Fruit fly (Drosophila melanogaster) Kc167 (cell line): ENCODE data around the gene CG15728.
A peak's percentile ranks its signal among the peaks of the same experiment; 100 is the strongest.

Experiments used
- Myc ChIP-seq: fragments of >200 bp; optimal IDR thresholded peaks from 2 replicates; lab custom pipeline; 2017; ENCODE audit warnings: missing external identifiers
- Sin3A ChIP-seq: fragments of >200 bp; optimal IDR thresholded peaks from 2 replicates; lab custom pipeline; 2018; ENCODE audit warnings: missing external identifiers
- h ChIP-seq: fragments of >200 bp; optimal IDR thresholded peaks from 3 replicates; lab custom pipeline; 2018; ENCODE audit warnings: missing external identifiers
- insv ChIP-seq: fragments of >200 bp; optimal IDR thresholded peaks from 3 replicates; lab custom pipeline; 2018; ENCODE audit warnings: missing external identifiers
- psq ChIP-seq: fragments of >200 bp; optimal IDR thresholded peaks from 2 replicates; lab custom pipeline; 2017; ENCODE audit warnings: missing external identifiers
- ttk ChIP-seq: sonication (Bioruptor generic); optimal IDR thresholded peaks from 2 replicates; lab custom pipeline; 2017; ENCODE audit warnings: missing external identifiers

Gene CG15728

DNA sequence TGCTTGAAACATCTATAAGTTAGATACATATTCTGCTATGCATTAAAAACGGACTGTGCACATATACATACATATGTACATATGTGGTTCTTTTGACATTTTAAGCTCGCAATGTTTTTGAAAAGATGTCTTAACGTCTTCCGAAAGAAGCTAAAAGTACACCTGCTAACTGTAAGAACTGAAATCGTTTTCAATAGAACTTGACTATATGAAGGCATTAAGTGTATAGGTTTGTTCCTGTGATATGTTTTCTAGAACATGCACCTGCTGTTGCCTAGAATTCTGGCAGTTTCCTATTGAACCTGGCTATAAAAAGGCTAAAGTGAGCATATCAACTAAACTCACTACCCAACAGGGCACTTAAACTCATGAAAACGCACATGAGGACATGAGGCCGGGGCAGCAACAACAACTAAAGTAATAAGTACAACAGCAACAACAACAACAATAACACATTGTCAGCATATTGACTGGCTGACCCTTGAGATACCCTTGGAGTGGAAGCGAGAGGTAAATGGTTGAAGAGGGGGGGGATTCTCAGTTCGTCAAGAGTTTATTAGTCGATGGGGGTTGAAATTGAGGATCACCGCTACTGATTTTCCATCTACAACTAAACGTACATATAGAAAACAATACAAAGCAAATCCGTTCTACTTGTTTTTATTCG lies 40.2 kb downstream of the CG15728 start:
- TF ChIP-seq Myc (lab: Kevin White, UChicago), result no peak
- TF ChIP-seq psq, result no peak
- no peak for TF ChIP-seq h (lab: Kevin White, UChicago)
- TF ChIP-seq insv (lab: Kevin White, UChicago), result no peak
- no peak for TF ChIP-seq ttk (lab: Kevin White, UChicago)
- TF ChIP-seq Sin3A (lab: Kevin White, UChicago), result no peak

dm6 chrX:12665112-12665795 lies 41.2 kb downstream of the CG15728 start:
- TF ChIP-seq h (lab: Kevin White, UChicago), result peak; percentile 64
- TF ChIP-seq Sin3A (lab: Kevin White, UChicago), result no peak
- TF ChIP-seq insv (lab: Kevin White, UChicago), result peak; percentile 81
- TF ChIP-seq psq, result no peak
- no peak for TF ChIP-seq Myc (lab: Kevin White, UChicago)
- TF ChIP-seq ttk (lab: Kevin White, UChicago), result no peak

DNA sequence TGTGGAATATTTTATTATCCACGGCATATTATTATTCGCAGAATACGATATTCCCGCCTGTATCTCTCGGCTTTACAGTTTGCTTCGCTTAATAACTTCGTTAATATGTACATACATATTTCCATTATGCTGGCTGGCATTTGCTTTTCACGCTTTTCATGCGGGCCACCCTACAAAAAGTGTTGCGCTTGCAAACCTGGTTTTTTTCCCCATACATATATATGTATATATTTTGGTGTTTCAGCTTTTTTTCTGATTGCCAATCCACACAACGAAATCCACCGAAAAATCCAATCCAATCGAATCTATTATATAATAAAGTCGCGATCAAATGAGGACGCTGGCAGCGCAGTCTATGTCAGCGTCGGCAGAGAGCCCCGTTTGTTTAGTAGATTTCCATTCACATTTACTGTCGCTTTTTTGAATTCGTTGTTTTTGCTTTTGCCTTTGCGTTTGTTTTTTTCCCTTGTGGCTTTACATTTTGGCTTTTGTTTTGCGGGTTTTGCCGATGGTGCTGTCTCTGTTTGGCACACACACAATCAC lies 41.8 kb downstream of the CG15728 start:
- TF ChIP-seq h (lab: Kevin White, UChicago), result no peak
- no peak for TF ChIP-seq psq
- TF ChIP-seq ttk (lab: Kevin White, UChicago), result no peak
- TF ChIP-seq Sin3A (lab: Kevin White, UChicago), result no peak

DNA sequence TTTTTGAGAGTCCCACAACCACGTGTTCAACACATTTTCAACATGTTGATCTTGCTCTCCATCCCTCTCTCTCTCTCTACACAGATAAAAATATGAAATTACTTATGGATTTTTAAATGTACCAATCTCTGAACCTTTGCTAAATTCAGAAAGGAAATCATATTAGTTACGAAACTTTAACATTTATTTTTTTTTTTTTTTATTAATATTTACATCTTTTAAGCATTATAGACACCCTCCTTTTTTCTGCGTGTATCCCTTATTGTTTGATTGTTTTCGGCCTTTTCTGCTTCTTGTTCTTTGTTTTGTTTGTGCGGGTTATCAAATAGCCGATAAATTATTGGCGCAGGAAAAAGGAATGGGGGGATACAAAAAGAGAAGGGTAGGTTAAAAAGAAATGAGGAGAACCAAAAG lies 42.4 kb downstream of the CG15728 start:
- TF ChIP-seq Sin3A (lab: Kevin White, UChicago) (no peak), ttk (lab: Kevin White, UChicago) (no peak), insv (lab: Kevin White, UChicago) (no peak), Myc (lab: Kevin White, UChicago) (no peak), psq (no peak), h (lab: Kevin White, UChicago) (no peak)

DNA sequence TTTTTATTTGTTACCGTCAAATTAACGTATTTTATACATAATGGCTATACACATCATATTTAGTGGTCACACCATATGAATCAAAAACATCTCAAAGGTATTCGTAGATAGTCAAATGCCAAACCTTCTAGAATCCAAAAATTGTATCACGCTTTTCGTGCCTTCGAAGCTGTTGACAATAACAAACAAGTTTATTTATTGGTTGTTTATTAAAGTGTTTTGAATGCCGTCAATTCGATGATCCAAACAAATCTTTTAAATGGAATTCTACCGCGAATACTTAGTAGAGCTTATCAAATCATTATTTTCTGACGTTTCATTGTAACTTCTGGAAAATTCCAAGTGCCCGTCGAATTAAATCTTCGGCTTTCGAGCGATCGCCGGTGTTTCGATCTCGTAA lies 42.9 kb downstream of the CG15728 start:
- TF ChIP-seq h (lab: Kevin White, UChicago), result no peak
- no peak for TF ChIP-seq ttk (lab: Kevin White, UChicago)
- no peak for TF ChIP-seq insv (lab: Kevin White, UChicago)
- TF ChIP-seq Myc (lab: Kevin White, UChicago), result no peak

DNA sequence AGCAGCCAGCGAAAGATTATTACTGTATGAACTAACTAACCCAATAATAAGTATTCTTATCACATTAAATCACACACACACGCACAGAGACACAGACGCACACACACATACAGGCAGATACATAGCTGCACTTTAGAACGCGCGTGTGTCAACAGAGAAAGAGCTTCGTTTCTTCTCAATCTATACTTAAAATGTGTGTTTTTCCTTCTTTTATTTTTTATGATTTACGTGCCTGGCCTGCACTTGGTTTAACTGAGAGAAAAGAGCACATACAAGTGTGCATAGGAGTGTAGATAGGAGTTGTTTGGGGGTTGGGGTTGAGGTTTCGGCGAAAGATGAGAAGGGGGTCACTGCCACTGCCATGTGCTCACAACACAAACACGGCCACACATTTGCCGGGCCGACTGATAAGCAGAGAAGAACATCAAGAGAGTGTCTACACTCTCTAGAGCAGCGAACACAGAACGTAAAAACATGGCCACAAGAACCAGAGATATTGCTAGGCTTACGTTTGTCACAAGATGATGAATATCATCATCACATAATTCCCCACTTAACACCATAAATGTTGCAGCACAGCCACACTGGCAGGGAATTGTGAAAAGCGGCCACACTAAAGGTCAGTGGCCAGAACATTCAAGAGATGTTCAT lies 43.6 kb downstream of the CG15728 start:
- TF ChIP-seq Sin3A (lab: Kevin White, UChicago), result no peak

DNA sequence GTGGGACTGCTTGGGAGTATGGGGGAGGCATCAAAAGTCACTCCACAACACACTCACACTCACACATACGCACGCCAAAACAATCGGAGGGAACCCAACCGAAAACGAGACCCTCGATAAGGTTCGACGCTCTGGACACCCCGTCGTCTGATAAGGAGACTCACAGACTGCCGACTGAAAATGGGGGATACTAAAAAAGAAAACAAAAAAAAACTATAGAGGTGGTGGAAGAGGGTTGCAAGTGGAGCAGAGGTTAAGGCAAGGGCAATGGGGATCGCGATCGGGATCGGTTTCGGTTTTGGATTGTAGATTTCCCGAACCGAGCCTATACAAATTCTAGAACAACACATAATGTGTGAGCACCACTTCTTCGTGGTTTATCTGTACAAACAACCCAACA lies 44.6 kb downstream of the CG15728 start:
- TF ChIP-seq h (lab: Kevin White, UChicago) (no peak), psq (no peak), insv (lab: Kevin White, UChicago) (no peak), Sin3A (lab: Kevin White, UChicago) (no peak), ttk (lab: Kevin White, UChicago) (no peak), Myc (lab: Kevin White, UChicago) (no peak)

DNA sequence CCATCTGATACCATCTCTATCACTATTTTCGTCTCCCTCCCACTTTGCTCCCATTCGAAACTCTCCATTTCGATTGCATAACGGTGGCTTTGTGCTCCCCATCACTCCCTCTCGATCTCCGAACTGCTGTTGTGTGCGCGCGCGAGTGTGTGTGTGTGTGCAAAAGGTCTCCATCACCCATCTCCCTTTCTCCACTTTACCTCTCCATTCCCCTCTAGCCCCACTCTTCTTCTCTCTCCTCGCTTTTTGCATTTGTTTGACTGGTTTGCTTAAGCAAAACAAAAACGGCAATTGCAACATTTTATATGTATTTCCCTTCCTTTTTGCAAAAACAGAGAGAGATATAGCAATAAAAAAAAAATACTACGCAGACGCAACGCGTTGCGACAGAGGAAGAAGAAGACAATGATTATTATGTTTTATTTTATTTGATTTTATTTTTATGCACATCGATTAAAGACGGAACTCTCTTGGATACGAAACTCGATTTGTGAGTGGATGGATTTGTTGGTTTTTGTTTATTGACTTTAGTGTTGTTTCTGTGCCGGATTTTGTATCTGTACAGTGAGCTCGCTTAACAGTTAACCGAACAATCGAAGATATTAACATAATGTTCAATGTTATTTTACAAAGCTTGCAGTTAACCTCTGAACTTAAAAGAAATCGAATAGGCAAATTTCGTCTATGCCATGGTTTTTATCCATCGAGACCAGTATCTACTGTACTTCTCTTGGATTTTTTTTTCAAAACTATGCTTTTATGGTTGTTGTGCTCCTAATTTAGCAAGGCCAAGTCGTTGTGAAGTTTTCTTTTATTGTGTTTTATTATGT lies 45.8 kb downstream of the CG15728 start:
- no peak for TF ChIP-seq psq
- no peak for TF ChIP-seq ttk (lab: Kevin White, UChicago)
- TF ChIP-seq Sin3A (lab: Kevin White, UChicago), result no peak
- TF ChIP-seq Myc (lab: Kevin White, UChicago), result no peak
- no peak for TF ChIP-seq h (lab: Kevin White, UChicago)
- TF ChIP-seq insv (lab: Kevin White, UChicago), result no peak

- TF ChIP-seq Sin3A (lab: Kevin White, UChicago) (no peak), Myc (lab: Kevin White, UChicago) (no peak), ttk (lab: Kevin White, UChicago) (no peak), insv (lab: Kevin White, UChicago) (no peak), h (lab: Kevin White, UChicago) (no peak), psq (no peak)
Observed at dm6 chrX:12670530-12671285, 46.6 kb downstream of the CG15728 start.

DNA sequence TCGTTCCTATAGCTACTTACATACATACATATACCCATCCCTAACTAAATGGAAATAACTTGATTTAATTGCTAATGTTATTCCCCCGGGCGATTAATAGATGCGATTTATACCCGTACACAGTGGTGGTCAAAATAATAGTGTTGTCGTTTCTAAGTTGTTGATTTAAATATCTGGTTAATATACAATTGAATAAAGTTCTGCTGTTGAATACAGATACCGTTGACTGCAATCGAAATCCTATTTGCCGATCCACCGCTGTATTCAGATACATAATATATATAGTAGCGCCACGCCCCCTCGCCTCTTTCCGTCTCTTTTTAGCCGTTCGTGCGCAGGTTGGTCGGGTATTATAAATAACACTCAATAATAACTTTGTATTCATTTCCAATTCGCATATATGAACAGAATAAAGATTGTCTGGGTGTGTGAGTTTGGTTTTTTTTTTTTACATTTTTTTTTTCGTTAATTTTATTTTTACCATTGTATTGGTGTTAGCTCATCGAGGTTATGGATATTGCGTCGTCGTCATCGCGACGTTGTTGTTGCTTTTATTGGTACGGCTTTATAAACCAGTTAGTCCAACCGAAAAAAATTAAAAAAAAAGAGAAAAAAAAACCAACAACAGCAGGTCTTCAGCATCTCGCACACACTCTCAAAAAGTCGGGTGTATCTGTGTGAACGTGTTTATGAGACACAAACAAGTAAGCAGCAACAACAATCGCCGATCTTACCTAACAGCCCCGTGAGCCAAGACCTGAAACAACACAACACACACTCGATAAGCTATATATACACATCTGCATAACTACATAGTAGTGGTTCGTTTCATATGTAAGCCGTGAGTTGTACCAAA lies 48.5 kb downstream of the CG15728 start:
- no peak for TF ChIP-seq psq
- no peak for TF ChIP-seq h (lab: Kevin White, UChicago)
- TF ChIP-seq ttk (lab: Kevin White, UChicago), result no peak
